Worm (Caenorhabditis elegans) whole organism, L4 larva: ENCODE data around the gene cchl-1.

Experiments used
- aha-1 ChIP-seq: fragments of 150-350 bp; peaks from one replicate; lab custom pipeline; 2014; ENCODE audit warnings: missing biosample characterization, missing genetic modification characterization
- aly-2 ChIP-seq: sonication (generic microtip); optimal IDR thresholded peaks from 2 replicates; lab custom pipeline; 2018; ENCODE audit warnings: missing biosample characterization, missing genetic modification characterization
- dmd-9 ChIP-seq: fragments of 200-800 bp; sonication (Bioruptor generic); IDR thresholded peaks from 2 replicates; pipeline ENCODE4 v1.3.6; 2022; ENCODE audit warnings: missing genetic modification reagents, missing genetic modification characterization, missing compliant biosample characterization
- fkh-10 ChIP-seq: fragments of 150-350 bp; optimal IDR thresholded peaks from 2 replicates; lab custom pipeline; 2014; ENCODE audit warnings: missing biosample characterization, missing genetic modification reagents, missing genetic modification characterization
- nhr-28 ChIP-seq: fragments of 150-350 bp; optimal IDR thresholded peaks from 2 replicates; lab custom pipeline; 2014; ENCODE audit warnings: missing biosample characterization, missing genetic modification characterization
- nhr-76 ChIP-seq: fragments of 150-350 bp; optimal IDR thresholded peaks from 2 replicates; lab custom pipeline; 2014; ENCODE audit warnings: missing biosample characterization, missing genetic modification characterization

DNA sequence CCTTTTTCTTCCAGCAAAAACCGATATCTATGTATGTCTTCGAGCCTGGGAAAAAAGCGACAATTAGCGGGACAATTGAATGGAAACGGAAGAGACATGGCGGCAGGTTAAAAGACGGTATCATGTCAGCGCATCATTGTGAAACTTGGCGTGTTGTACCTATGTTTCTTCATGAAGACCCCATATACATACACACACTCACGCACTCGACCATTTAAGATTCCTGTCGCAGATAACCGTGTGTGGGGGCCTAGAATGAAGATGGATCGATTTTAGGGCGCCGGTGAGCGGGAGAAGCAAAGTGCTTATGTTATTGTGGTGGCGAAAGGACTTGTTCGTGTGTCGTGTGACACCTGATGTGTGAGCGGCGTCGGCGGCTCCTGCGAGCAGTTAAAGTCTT, 40.7 kb upstream of the cchl-1 start:
- TF ChIP-seq dmd-9 (GFP tag; lab: Robert Waterston, UW): no peak
- no peak for TF ChIP-seq fkh-10
- no peak for TF ChIP-seq nhr-28 (tag; lab: Kevin White, UChicago)
- no peak for TF ChIP-seq aly-2 (tag; lab: Kevin White, UChicago)
- TF ChIP-seq nhr-76 (tag; lab: Kevin White, UChicago): no peak
- no peak for TF ChIP-seq aha-1
